Fruit fly (Drosophila melanogaster) whole organism, embryonic: ENCODE data around the gene Vps26.

Experiments used
- Atf-2 ChIP-seq: fragments of 200-800 bp; sonication (Bioruptor generic); optimal IDR thresholded peaks from 2 replicates; lab custom pipeline; 2016; ENCODE audit warnings: missing biosample characterization, missing genetic modification characterization
- CG10366 ChIP-seq: fragments of 200-800 bp; sonication (Bioruptor generic); IDR thresholded peaks from 2 replicates; pipeline ENCODE4 v1.3.6; 2022; ENCODE audit warnings: missing biosample characterization, missing genetic modification characterization
- CG10431 ChIP-seq: fragments of 200-800 bp; sonication (Bioruptor generic); optimal IDR thresholded peaks from 3 replicates; lab custom pipeline; 2018; ENCODE audit warnings: missing biosample characterization, mild to moderate bottlenecking, missing genetic modification characterization
- CG10462 ChIP-seq: fragments of 200-800 bp; sonication (Bioruptor generic); optimal IDR thresholded peaks from 2 replicates; lab custom pipeline; 2016; ENCODE audit warnings: missing biosample characterization, missing genetic modification characterization
- CG10654 ChIP-seq: fragments of 200-800 bp; sonication (Bioruptor generic); optimal IDR thresholded peaks from 2 replicates; lab custom pipeline; 2016; ENCODE audit warnings: missing biosample characterization, missing genetic modification characterization
- CG11696 ChIP-seq: fragments of 200-800 bp; sonication (Bioruptor generic); IDR thresholded peaks from 2 replicates; pipeline ENCODE4 v1.3.6; 2022; ENCODE audit warnings: missing biosample characterization, missing genetic modification characterization
- CG12155 ChIP-seq: fragments of 200-800 bp; sonication (Bioruptor generic); optimal IDR thresholded peaks from 3 replicates; lab custom pipeline; 2016; ENCODE audit warnings: missing biosample characterization, missing genetic modification characterization
- CG1233 ChIP-seq: fragments of 200-800 bp; sonication (Bioruptor generic); optimal IDR thresholded peaks from 4 replicates; lab custom pipeline; 2018; ENCODE audit warnings: missing biosample characterization, mild to moderate bottlenecking, missing genetic modification characterization
- CG13775 ChIP-seq: fragments of 200-800 bp; sonication (Bioruptor generic); optimal IDR thresholded peaks from 3 replicates; lab custom pipeline; 2017; ENCODE audit warnings: missing biosample characterization, mild to moderate bottlenecking, missing genetic modification characterization
- CG13894 ChIP-seq: fragments of 200-800 bp; sonication (Bioruptor generic); optimal IDR thresholded peaks from 3 replicates; lab custom pipeline; 2018; ENCODE audit warnings: missing biosample characterization, mild to moderate bottlenecking, missing genetic modification characterization, moderate library complexity
- CG14710 ChIP-seq: fragments of 200-800 bp; sonication (Bioruptor generic); optimal IDR thresholded peaks from 3 replicates; lab custom pipeline; 2019; ENCODE audit warnings: missing biosample characterization, mild to moderate bottlenecking, missing genetic modification characterization, moderate library complexity
- CG1602 ChIP-seq: fragments of 200-800 bp; sonication (Bioruptor generic); optimal IDR thresholded peaks from 3 replicates; lab custom pipeline; 2016; ENCODE audit warnings: missing biosample characterization, missing genetic modification characterization
- CG17802 ChIP-seq: fragments of 200-800 bp; sonication (Bioruptor generic); optimal IDR thresholded peaks from 2 replicates; lab custom pipeline; 2018; ENCODE audit warnings: missing biosample characterization, mild to moderate bottlenecking, missing genetic modification characterization, moderate library complexity
- CG18599 ChIP-seq: fragments of 200-800 bp; sonication (Bioruptor generic); optimal IDR thresholded peaks from 3 replicates; lab custom pipeline; 2017; ENCODE audit warnings: missing biosample characterization, missing genetic modification characterization, mild to moderate bottlenecking, moderate library complexity, missing genetic modification reagents
- CG18619 ChIP-seq: fragments of 200-800 bp; sonication (Bioruptor generic); optimal IDR thresholded peaks from 3 replicates; lab custom pipeline; 2017; ENCODE audit warnings: missing biosample characterization, mild to moderate bottlenecking, missing genetic modification characterization
- CG3163 ChIP-seq: fragments of 200-800 bp; sonication (Bioruptor generic); optimal IDR thresholded peaks from 3 replicates; lab custom pipeline; 2016; ENCODE audit warnings: missing biosample characterization, missing genetic modification characterization
- CG34224 ChIP-seq: fragments of 200-800 bp; sonication (Bioruptor generic); IDR thresholded peaks from 3 replicates; pipeline ENCODE4 v1.3.6; 2022; ENCODE audit warnings: missing biosample characterization, missing genetic modification characterization; ENCODE audit not compliant: partially characterized antibody
- CG42726 ChIP-seq: fragments of 200-800 bp; sonication (Bioruptor generic); IDR thresholded peaks from 2 replicates; pipeline ENCODE4 v1.3.6; 2022; ENCODE audit warnings: missing biosample characterization, missing genetic modification characterization; ENCODE audit not compliant: partially characterized antibody
- CG6791 ChIP-seq: fragments of 200-800 bp; sonication (Bioruptor generic); IDR thresholded peaks from 3 replicates; pipeline ENCODE4 v1.3.6; 2022; ENCODE audit warnings: missing biosample characterization, missing genetic modification characterization; ENCODE audit not compliant: partially characterized antibody
- CG6813 ChIP-seq: fragments of 200-800 bp; sonication (Bioruptor generic); optimal IDR thresholded peaks from 2 replicates; lab custom pipeline; 2017; ENCODE audit warnings: missing biosample characterization, missing genetic modification characterization, mild to moderate bottlenecking, moderate library complexity, missing genetic modification reagents
- CG7271 ChIP-seq: fragments of 200-800 bp; sonication (Bioruptor generic); optimal IDR thresholded peaks from 2 replicates; lab custom pipeline; 2018; ENCODE audit warnings: missing biosample characterization, mild to moderate bottlenecking, missing genetic modification characterization, moderate library complexity
- CG8478 ChIP-seq: fragments of >200 bp; optimal IDR thresholded peaks from 2 replicates; lab custom pipeline; 2018
- Dbx ChIP-seq: fragments of 200-800 bp; sonication (Bioruptor generic); IDR thresholded peaks from 3 replicates; pipeline ENCODE4 v1.3.6; 2022; ENCODE audit warnings: missing biosample characterization, missing genetic modification characterization
- Fer2 ChIP-seq: fragments of 200-800 bp; sonication (Bioruptor generic); optimal IDR thresholded peaks from 2 replicates; lab custom pipeline; 2018; ENCODE audit warnings: missing biosample characterization, mild to moderate bottlenecking, missing genetic modification characterization, moderate library complexity
- Gug ChIP-seq: fragments of 200-800 bp; sonication (Bioruptor generic); IDR thresholded peaks from 4 replicates; pipeline ENCODE4 v1.3.6; 2022; ENCODE audit warnings: missing biosample characterization, missing genetic modification characterization
- HLH54F ChIP-seq: fragments of 200-800 bp; sonication (Bioruptor generic); optimal IDR thresholded peaks from 3 replicates; lab custom pipeline; 2016; ENCODE audit warnings: missing biosample characterization, missing genetic modification characterization
- Jarid2 ChIP-seq: fragments of 200-800 bp; sonication (Bioruptor generic); optimal IDR thresholded peaks from 3 replicates; lab custom pipeline; 2017; ENCODE audit warnings: mild to moderate bottlenecking, missing biosample characterization, missing genetic modification reagents, missing genetic modification characterization
- Mrtf ChIP-seq: fragments of 200-800 bp; sonication (Bioruptor generic); IDR thresholded peaks from 3 replicates; pipeline ENCODE4 v1.3.6; 2022; ENCODE audit warnings: missing biosample characterization, missing genetic modification characterization
- Optix ChIP-seq: fragments of 200-800 bp; sonication (Bioruptor generic); IDR thresholded peaks from 3 replicates; pipeline ENCODE4 v1.3.6; 2022; ENCODE audit warnings: missing biosample characterization, missing genetic modification characterization
- Ptx1 ChIP-seq: fragments of 200-800 bp; sonication (Bioruptor generic); IDR thresholded peaks from 2 replicates; pipeline ENCODE4 v1.3.6; 2022; ENCODE audit warnings: missing biosample characterization, missing genetic modification characterization
- Sox100B ChIP-seq: fragments of 200-800 bp; sonication (Bioruptor generic); optimal IDR thresholded peaks from 3 replicates; lab custom pipeline; 2018; ENCODE audit warnings: missing biosample characterization, mild to moderate bottlenecking, missing genetic modification characterization
- al ChIP-seq: fragments of 200-800 bp; sonication (Bioruptor generic); IDR thresholded peaks from 2 replicates; pipeline ENCODE4 v1.3.6; 2022; ENCODE audit warnings: missing biosample characterization, missing genetic modification characterization
- bbx ChIP-seq: fragments of 200-800 bp; sonication (Bioruptor generic); IDR thresholded peaks from 2 replicates; pipeline ENCODE4 v1.3.6; 2022; ENCODE audit warnings: missing biosample characterization, missing genetic modification characterization; ENCODE audit not compliant: partially characterized antibody
- bsh ChIP-seq, 2 experiments: fragments of 200-800 bp; sonication (Bioruptor generic); optimal IDR thresholded peaks; 2 replicates each; lab custom pipeline; 2017 to 2018; ENCODE audit warnings: mild to moderate bottlenecking in 2 of 2, missing biosample characterization in 2 of 2, missing genetic modification characterization in 2 of 2, moderate library complexity in 1 of 2
- caup ChIP-seq: fragments of 200-800 bp; sonication (Bioruptor generic); optimal IDR thresholded peaks from 3 replicates; lab custom pipeline; 2017; ENCODE audit warnings: missing biosample characterization, mild to moderate bottlenecking, missing genetic modification characterization, moderate library complexity; ENCODE audit not compliant: severe bottlenecking
- danr ChIP-seq: fragments of 200-800 bp; sonication (Bioruptor generic); IDR thresholded peaks from 2 replicates; pipeline ENCODE4 v1.3.6; 2022; ENCODE audit warnings: missing biosample characterization, missing genetic modification characterization
- ewg ChIP-seq: fragments of 200-800 bp; sonication (Bioruptor generic); optimal IDR thresholded peaks from 3 replicates; lab custom pipeline; 2017; ENCODE audit warnings: mild to moderate bottlenecking, missing biosample characterization, missing genetic modification reagents, missing genetic modification characterization
- ind ChIP-seq: fragments of 200-800 bp; sonication (Bioruptor generic); optimal IDR thresholded peaks from 3 replicates; lab custom pipeline; 2016; ENCODE audit warnings: missing biosample characterization, missing genetic modification characterization
- lola ChIP-seq, 3 experiments: fragments of >200 bp in 2 of 3; fragments of 200-800 bp in 1 of 3; sonication (Bioruptor generic) in 1 of 3; optimal IDR thresholded peaks; 2 replicates each; lab custom pipeline; 2017 to 2019; ENCODE audit warnings: missing biosample characterization in 3 of 3, missing genetic modification characterization in 3 of 3, mild to moderate bottlenecking in 1 of 3, moderate library complexity in 1 of 3
- nmo ChIP-seq: fragments of 200-800 bp; sonication (Bioruptor generic); optimal IDR thresholded peaks from 2 replicates; lab custom pipeline; 2018; ENCODE audit warnings: missing biosample characterization, mild to moderate bottlenecking, missing genetic modification characterization, moderate library complexity
- pb ChIP-seq: fragments of 200-800 bp; sonication (Bioruptor generic); optimal IDR thresholded peaks from 3 replicates; lab custom pipeline; 2016; ENCODE audit warnings: missing biosample characterization, missing genetic modification characterization
- phol ChIP-seq: fragments of 200-800 bp; sonication (Bioruptor generic); optimal IDR thresholded peaks from 3 replicates; lab custom pipeline; 2018; ENCODE audit warnings: missing biosample characterization, mild to moderate bottlenecking, missing genetic modification characterization, moderate library complexity
- pzg ChIP-seq: fragments of 200-800 bp; sonication (Bioruptor generic); optimal IDR thresholded peaks from 3 replicates; lab custom pipeline; 2018; ENCODE audit warnings: missing biosample characterization, mild to moderate bottlenecking, missing genetic modification characterization, moderate library complexity
- ro ChIP-seq: fragments of 200-800 bp; sonication (Bioruptor generic); IDR thresholded peaks from 2 replicates; pipeline ENCODE4 v1.3.6; 2022; ENCODE audit warnings: missing biosample characterization, missing genetic modification characterization
- sens ChIP-seq: fragments of 200-800 bp; sonication (Bioruptor generic); peaks from one replicate; lab custom pipeline; 2016; ENCODE audit warnings: missing biosample characterization, missing genetic modification characterization
- slp2 ChIP-seq: fragments of 200-800 bp; sonication (Bioruptor generic); optimal IDR thresholded peaks from 2 replicates; lab custom pipeline; 2016; ENCODE audit warnings: missing biosample characterization, missing genetic modification characterization
- sna ChIP-seq: fragments of 200-800 bp; sonication (Bioruptor generic); IDR thresholded peaks from 2 replicates; pipeline ENCODE4 v1.3.6; 2022; ENCODE audit warnings: missing biosample characterization, missing genetic modification characterization; ENCODE audit not compliant: partially characterized antibody
- tap ChIP-seq: fragments of 200-800 bp; optimal IDR thresholded peaks from 3 replicates; lab custom pipeline; 2019; ENCODE audit warnings: missing biosample characterization, mild to moderate bottlenecking, missing genetic modification characterization, moderate library complexity
- trem ChIP-seq: fragments of 200-800 bp; optimal IDR thresholded peaks from 3 replicates; lab custom pipeline; 2019; ENCODE audit warnings: missing biosample characterization, mild to moderate bottlenecking, missing genetic modification characterization, moderate library complexity

Vps26 gene

DNA sequence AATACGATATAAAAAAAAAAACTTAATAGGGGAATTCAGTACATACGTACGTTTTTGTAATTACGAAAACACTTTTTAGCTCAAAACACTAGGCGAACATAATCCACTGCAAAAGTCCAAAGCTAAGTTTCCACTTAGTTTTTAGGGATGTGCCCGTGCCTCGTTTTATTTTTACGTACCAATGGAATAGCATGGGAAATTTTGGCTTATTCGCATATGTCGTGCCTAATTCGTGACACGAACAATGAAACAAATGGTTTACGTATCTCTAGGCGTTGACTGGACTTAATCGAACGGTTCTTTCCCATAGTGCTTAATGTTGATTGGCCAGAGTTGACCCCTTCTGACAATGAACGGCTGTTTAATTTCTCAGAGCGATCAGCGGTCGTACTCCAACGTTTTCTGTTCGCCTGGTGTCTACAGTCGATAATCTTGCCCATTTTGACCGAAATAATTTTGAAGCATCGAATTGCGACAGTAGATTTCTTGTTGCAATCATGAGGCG is 6.0 kb downstream of the Vps26 start, which contains the start of gene CG14818 (continued):
- TF ChIP-seq CG42726: no peak; the same call in 1 of the 2 replicates
- TF ChIP-seq CG6791: peak; percentile 81
- peak; percentile 44 for TF ChIP-seq HLH54F (GFP tag; lab: Kevin White, UChicago)
- peak; percentile 59 for TF ChIP-seq CG1602 (GFP tag; lab: Kevin White, UChicago)
- peak; percentile 60; the same call in 1 of the 2 replicates for TF ChIP-seq al
- TF ChIP-seq CG17802 (tag; lab: Kevin White, UChicago): peak; percentile 23
- peak in 1 of 3 experiments; percentile 46 for TF ChIP-seq lola (GFP tag; optimal IDR thresholded peaks at IDR 0.05; lab: Kevin White, UChicago)
- TF ChIP-seq trem (tag; lab: Kevin White, UChicago): no peak
- TF ChIP-seq pb (GFP tag; lab: Kevin White, UChicago): peak; percentile 7
- TF ChIP-seq caup: peak; percentile 72
- peak; percentile 63 for TF ChIP-seq CG13894 (tag; lab: Kevin White, UChicago)
- TF ChIP-seq CG12155 (GFP tag; lab: Kevin White, UChicago): peak; percentile 65
- TF ChIP-seq pzg: peak; percentile 32
- no peak for TF ChIP-seq CG10431 (GFP tag; lab: Kevin White, UChicago)
- TF ChIP-seq CG13775 (GFP tag; lab: Kevin White, UChicago): peak; percentile 57
- TF ChIP-seq CG10462 (GFP tag; lab: Kevin White, UChicago): peak; percentile 14
- TF ChIP-seq Atf-2 (GFP tag; lab: Kevin White, UChicago): peak; percentile 53
- peak; percentile 54; the same call in 2 of the 3 replicates for TF ChIP-seq Optix (GFP tag; lab: Robert Waterston, UW)
- no peak for TF ChIP-seq ro (GFP tag; lab: Robert Waterston, UW)
- TF ChIP-seq nmo: peak; percentile 59
- TF ChIP-seq phol (tag; lab: Kevin White, UChicago): peak; percentile 63
- peak; percentile 49 for TF ChIP-seq CG18619 (GFP tag; lab: Kevin White, UChicago)
- peak; percentile 89 for TF ChIP-seq CG34224 (GFP tag; lab: Robert Waterston, UW)
- TF ChIP-seq CG7271 (tag; lab: Kevin White, UChicago): no peak
- TF ChIP-seq Fer2 (tag; lab: Kevin White, UChicago): peak; percentile 45
- peak in 1 of 2 experiments; percentile 62 for TF ChIP-seq bsh (GFP tag; optimal IDR thresholded peaks at IDR 0.05; lab: Kevin White, UChicago)
- peak; percentile 74 for TF ChIP-seq bbx
- peak; percentile 68 for TF ChIP-seq slp2 (GFP tag; lab: Kevin White, UChicago)
- no peak for TF ChIP-seq CG11696 (GFP tag; lab: Robert Waterston, UW)
- TF ChIP-seq sna: peak; percentile 86
- peak; percentile 2 for TF ChIP-seq ewg (GFP tag; lab: Kevin White, UChicago)
- TF ChIP-seq CG10654 (GFP tag; lab: Kevin White, UChicago): peak; percentile 55
- TF ChIP-seq Ptx1 (GFP tag; lab: Robert Waterston, UW): peak; percentile 78
- no peak for TF ChIP-seq Sox100B
- peak; percentile 8 for TF ChIP-seq CG6813 (GFP tag; lab: Kevin White, UChicago)
- peak; percentile 46 for TF ChIP-seq CG10366
- peak; percentile 62 for TF ChIP-seq ind (GFP tag; lab: Kevin White, UChicago)
- peak; percentile 67; the same call in 3 of the 4 replicates for TF ChIP-seq Gug
- TF ChIP-seq sens (GFP tag; lab: Kevin White, UChicago): peak; percentile 88
- no peak for TF ChIP-seq Jarid2 (GFP tag; lab: Kevin White, UChicago)
- TF ChIP-seq tap (tag; lab: Kevin White, UChicago): no peak
- TF ChIP-seq CG1233 (GFP tag; lab: Kevin White, UChicago): peak; percentile 38
- TF ChIP-seq Dbx (GFP tag; lab: Robert Waterston, UW): peak; percentile 72
- peak; percentile 38; the same call in 1 of the 2 replicates for TF ChIP-seq danr (GFP tag; lab: Robert Waterston, UW)
- TF ChIP-seq CG14710 (tag; lab: Kevin White, UChicago): peak; percentile 43
- peak; percentile 67 for TF ChIP-seq CG18599 (GFP tag; lab: Kevin White, UChicago)
- TF ChIP-seq CG3163 (GFP tag; lab: Kevin White, UChicago): peak; percentile 31
- TF ChIP-seq CG8478 (lab: Kevin White, UChicago): no peak
- TF ChIP-seq Mrtf (GFP tag; lab: Robert Waterston, UW): peak; percentile 33; the same call in 1 of the 3 replicates
